Fruit fly (Drosophila melanogaster) whole organism, wandering third instar larva: Measurements from ENCODE around the gene CG42740.
A peak's percentile ranks its signal among the peaks of the same experiment; 100 is the strongest.

Experiments
- Abd-B ChIP-seq: fragments of >200 bp; optimal IDR thresholded peaks from 2 replicates; lab custom pipeline; 2017; ENCODE audit warnings: missing biosample characterization, missing genetic modification characterization
- CG9705 ChIP-seq: fragments of 200-800 bp; sonication (Bioruptor generic); optimal IDR thresholded peaks from 2 replicates; lab custom pipeline; 2018; ENCODE audit warnings: missing biosample characterization, mild to moderate bottlenecking, missing genetic modification characterization
- HLH106 ChIP-seq: fragments of 200-800 bp; optimal IDR thresholded peaks from 3 replicates; lab custom pipeline; 2019; ENCODE audit warnings: missing biosample characterization, mild to moderate bottlenecking, missing genetic modification characterization, moderate library complexity
- Hnf4 ChIP-seq: fragments of 200-800 bp; sonication (Bioruptor generic); optimal IDR thresholded peaks from 2 replicates; lab custom pipeline; 2016; ENCODE audit warnings: missing biosample characterization, mild to moderate bottlenecking, missing genetic modification characterization
- Hr78 ChIP-seq: fragments of >200 bp; optimal IDR thresholded peaks from 2 replicates; lab custom pipeline; 2017; ENCODE audit warnings: missing biosample characterization, missing genetic modification characterization
- Hr83 ChIP-seq: fragments of 200-300 bp; sonication (Bioruptor generic); optimal IDR thresholded peaks from 2 replicates; lab custom pipeline; 2016; ENCODE audit warnings: missing biosample characterization, mild to moderate bottlenecking, missing genetic modification characterization, moderate library complexity; ENCODE audit not compliant: poor library complexity, severe bottlenecking
- Jra ChIP-seq: sonication (Bioruptor generic); optimal IDR thresholded peaks from 2 replicates; lab custom pipeline; 2016; ENCODE audit warnings: missing biosample characterization, missing genetic modification characterization
- N ChIP-seq: fragments of >200 bp; optimal IDR thresholded peaks from 2 replicates; lab custom pipeline; 2018; ENCODE audit warnings: missing biosample characterization, missing external identifiers, missing genetic modification characterization
- OdsH ChIP-seq: fragments of 200-800 bp; sonication (Bioruptor generic); optimal IDR thresholded peaks from 2 replicates; lab custom pipeline; 2016; ENCODE audit warnings: missing biosample characterization, mild to moderate bottlenecking, missing genetic modification characterization
- Rel ChIP-seq, 2 experiments: fragments of 200-800 bp; sonication (Bioruptor generic) in 1 of 2; optimal IDR thresholded peaks; 2 replicates in 1 of 2; 3 replicates in 1 of 2; lab custom pipeline; 2016 to 2019; ENCODE audit warnings: mild to moderate bottlenecking in 2 of 2, missing biosample characterization in 2 of 2, missing genetic modification characterization in 2 of 2, moderate library complexity in 1 of 2
- Sp1 ChIP-seq: fragments of 200-800 bp; sonication (Bioruptor generic); optimal IDR thresholded peaks from 3 replicates; lab custom pipeline; 2019; ENCODE audit warnings: missing biosample characterization, mild to moderate bottlenecking, missing genetic modification characterization, moderate library complexity
- br ChIP-seq: fragments of 200-800 bp; sonication (Bioruptor generic); optimal IDR thresholded peaks from 2 replicates; lab custom pipeline; 2016; ENCODE audit warnings: missing biosample characterization, missing genetic modification characterization
- brk ChIP-seq: fragments of 200-800 bp; sonication (Bioruptor generic); optimal IDR thresholded peaks from 2 replicates; lab custom pipeline; 2016; ENCODE audit warnings: missing biosample characterization, mild to moderate bottlenecking, missing genetic modification characterization
- dl ChIP-seq, 2 experiments: fragments of 175-275, 200-275 bp in 1 of 2; fragments of 200-275 bp in 1 of 2; sonication (Bioruptor generic); optimal IDR thresholded peaks; lab custom pipeline; 2018; ENCODE audit warnings: mild to moderate bottlenecking in 2 of 2, missing biosample characterization in 2 of 2, missing genetic modification characterization in 2 of 2, moderate library complexity in 2 of 2; ENCODE audit not compliant: partially characterized antibody in 2 of 2, insufficient read depth in 1 of 2
- dmrt93B ChIP-seq: fragments of 200-800 bp; sonication (Bioruptor generic); optimal IDR thresholded peaks from 2 replicates; lab custom pipeline; 2018; ENCODE audit warnings: missing biosample characterization, mild to moderate bottlenecking, missing genetic modification characterization
- dsf ChIP-seq: sonication (Bioruptor generic); optimal IDR thresholded peaks from 2 replicates; lab custom pipeline; 2016; ENCODE audit warnings: missing biosample characterization, missing genetic modification characterization, borderline replicate concordance
- ey ChIP-seq: fragments of 200-800 bp; sonication (Bioruptor generic); optimal IDR thresholded peaks from 2 replicates; lab custom pipeline; 2016; ENCODE audit warnings: missing biosample characterization, missing genetic modification characterization
- foxo ChIP-seq, 2 experiments: fragments of 200-800 bp; sonication (Bioruptor generic); optimal IDR thresholded peaks; 2 replicates in 1 of 2; 3 replicates in 1 of 2; lab custom pipeline; 2016 to 2017; ENCODE audit warnings: missing biosample characterization in 2 of 2, missing genetic modification characterization in 2 of 2
- fru ChIP-seq: fragments of 200-800 bp; sonication (Bioruptor generic); optimal IDR thresholded peaks from 3 replicates; lab custom pipeline; 2016; ENCODE audit warnings: missing biosample characterization, mild to moderate bottlenecking, missing genetic modification characterization
- h ChIP-seq: fragments of 200-800 bp; sonication (Bioruptor generic); optimal IDR thresholded peaks from 3 replicates; lab custom pipeline; 2016; ENCODE audit warnings: missing biosample characterization, mild to moderate bottlenecking, missing genetic modification characterization
- jim ChIP-seq: fragments of 175-275, 200-325 bp; sonication (Bioruptor generic); optimal IDR thresholded peaks from 2 replicates; lab custom pipeline; 2016; ENCODE audit warnings: missing biosample characterization, mild to moderate bottlenecking, missing genetic modification characterization
- lola ChIP-seq: fragments of >200 bp; optimal IDR thresholded peaks from 2 replicates; lab custom pipeline; 2017; ENCODE audit warnings: missing biosample characterization, missing genetic modification characterization
- pan ChIP-seq: fragments of >200 bp; optimal IDR thresholded peaks from 2 replicates; lab custom pipeline; 2017
- psq ChIP-seq: fragments of 200-800 bp; sonication (Bioruptor generic); optimal IDR thresholded peaks from 3 replicates; lab custom pipeline; 2017; ENCODE audit warnings: missing biosample characterization, mild to moderate bottlenecking, missing genetic modification characterization, moderate library complexity
- rgr ChIP-seq: fragments of 200-800 bp; sonication (Bioruptor generic); optimal IDR thresholded peaks from 3 replicates; lab custom pipeline; 2016; ENCODE audit warnings: missing biosample characterization, mild to moderate bottlenecking, missing genetic modification characterization
- sage ChIP-seq: fragments of 200-800 bp; sonication (Bioruptor generic); optimal IDR thresholded peaks from 2 replicates; lab custom pipeline; 2016; ENCODE audit warnings: missing biosample characterization, mild to moderate bottlenecking, missing genetic modification characterization
- sv ChIP-seq: fragments of 200-800 bp; sonication (Bioruptor generic); optimal IDR thresholded peaks from 3 replicates; lab custom pipeline; 2016; ENCODE audit warnings: missing biosample characterization, missing genetic modification characterization
- tai ChIP-seq: sonication (Bioruptor generic); optimal IDR thresholded peaks from 2 replicates; lab custom pipeline; 2016; ENCODE audit warnings: missing biosample characterization, missing genetic modification characterization
- usp ChIP-seq: fragments of >200 bp; optimal IDR thresholded peaks from 2 replicates; lab custom pipeline; 2017; ENCODE audit warnings: missing biosample characterization, missing genetic modification characterization
- woc ChIP-seq: sonication (Bioruptor generic); optimal IDR thresholded peaks from 2 replicates; lab custom pipeline; 2016; ENCODE audit warnings: missing biosample characterization, mild to moderate bottlenecking, missing genetic modification characterization

The CG42740 gene

dm6 chr3R:30419216-30419615, 3.6 kb downstream of the CG42740 start:
- TF ChIP-seq pan (lab: Kevin White, UChicago) (no peak), Rel (GFP tag; optimal IDR thresholded peaks at IDR 0.05; lab: Kevin White, UChicago) (no peak), Rel (tag; optimal IDR thresholded peaks at IDR 0.05; lab: Kevin White, UChicago) (peak; percentile 98)

DNA sequence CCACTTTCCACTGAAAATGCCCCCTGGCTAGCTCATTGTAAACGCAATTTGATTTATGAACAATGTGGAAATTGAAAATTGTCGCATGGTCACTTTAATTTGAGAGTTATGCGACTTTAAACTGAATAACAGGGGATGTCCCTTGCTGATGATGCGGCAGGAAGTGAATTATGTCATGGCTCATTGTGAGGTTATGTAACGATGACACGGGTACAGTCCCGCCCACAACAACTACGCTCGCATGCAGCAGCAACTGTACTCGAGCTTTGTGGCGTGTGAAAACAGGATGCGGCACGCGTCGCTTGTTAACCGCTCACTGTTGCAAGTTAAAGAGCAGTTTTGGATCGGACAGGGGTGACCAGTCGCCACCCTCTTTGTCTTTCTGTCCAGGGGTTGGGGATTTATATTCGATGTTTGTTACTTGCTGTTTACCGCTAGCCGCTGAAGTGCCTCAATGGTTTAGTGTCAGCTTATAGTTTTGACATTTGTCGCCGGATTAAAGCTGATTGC, 6.0 kb downstream of the CG42740 start:
- TF ChIP-seq Jra (GFP tag; lab: Kevin White, UChicago) (no peak), Hr83 (GFP tag; lab: Kevin White, UChicago) (no peak), Hr78 (GFP tag; lab: Kevin White, UChicago) (no peak), dsf (GFP tag; lab: Kevin White, UChicago) (no peak), tai (GFP tag; lab: Kevin White, UChicago) (no peak), Sp1 (GFP tag; lab: Kevin White, UChicago) (no peak), h (no peak), jim (GFP tag; lab: Kevin White, UChicago) (no peak), sv (GFP tag; lab: Kevin White, UChicago) (no peak), woc (GFP tag; lab: Kevin White, UChicago) (no peak), sage (GFP tag; lab: Kevin White, UChicago) (no peak), ey (no peak), CG9705 (GFP tag; lab: Kevin White, UChicago) (no peak), dl (GFP tag; optimal IDR thresholded peaks at IDR 0.05; lab: Kevin White, UChicago; ENCODE audit: insufficient read depth in 1 of 2, partially characterized antibody in 2 of 2) (no peak), lola (GFP tag; lab: Kevin White, UChicago) (no peak), usp (GFP tag; lab: Kevin White, UChicago) (no peak), fru (GFP tag; lab: Kevin White, UChicago) (no peak)

DNA sequence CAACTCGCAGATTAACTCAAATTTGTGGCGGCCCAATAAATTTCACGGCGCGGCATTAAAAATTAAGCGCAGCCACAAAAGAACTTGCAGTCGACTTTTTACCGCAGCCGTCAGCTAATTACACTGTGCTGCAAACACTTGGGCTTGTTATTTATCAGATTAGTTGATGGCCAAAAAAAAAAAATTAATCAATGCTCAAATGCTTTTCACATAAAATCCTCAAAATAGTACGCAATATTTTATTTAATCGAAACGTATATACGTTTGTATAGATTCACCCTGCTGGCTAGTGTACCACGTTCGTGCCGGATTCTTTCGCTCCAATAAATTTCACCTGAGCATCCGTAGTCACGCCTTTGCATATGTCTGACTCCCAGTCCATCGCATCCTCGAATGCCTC, 9.0 kb downstream of the CG42740 start:
- peak; percentile 55 for TF ChIP-seq OdsH
- TF ChIP-seq fru (GFP tag; lab: Kevin White, UChicago), result peak; percentile 44
- TF ChIP-seq ey, result peak; percentile 46
- TF ChIP-seq rgr, result peak; percentile 60
- peak; percentile 57 for TF ChIP-seq br
- TF ChIP-seq brk (GFP tag; lab: Kevin White, UChicago), result no peak
- peak in 1 of 2 experiments; percentile 70 for TF ChIP-seq foxo (GFP tag; optimal IDR thresholded peaks at IDR 0.05; lab: Kevin White, UChicago)
- peak; percentile 9 for TF ChIP-seq Hnf4
- TF ChIP-seq sv (GFP tag; lab: Kevin White, UChicago), result no peak
- peak; percentile 56 for TF ChIP-seq h
- TF ChIP-seq Sp1 (GFP tag; lab: Kevin White, UChicago), result peak; percentile 6
- no peak for TF ChIP-seq N (GFP tag; lab: Kevin White, UChicago)
- no peak for TF ChIP-seq usp (GFP tag; lab: Kevin White, UChicago)
- peak; percentile 9 for TF ChIP-seq woc (GFP tag; lab: Kevin White, UChicago)
- TF ChIP-seq dmrt93B, result peak; percentile 0
- TF ChIP-seq HLH106 (tag; lab: Kevin White, UChicago), result peak; percentile 27
- no peak for TF ChIP-seq Abd-B (GFP tag; lab: Kevin White, UChicago)

DNA sequence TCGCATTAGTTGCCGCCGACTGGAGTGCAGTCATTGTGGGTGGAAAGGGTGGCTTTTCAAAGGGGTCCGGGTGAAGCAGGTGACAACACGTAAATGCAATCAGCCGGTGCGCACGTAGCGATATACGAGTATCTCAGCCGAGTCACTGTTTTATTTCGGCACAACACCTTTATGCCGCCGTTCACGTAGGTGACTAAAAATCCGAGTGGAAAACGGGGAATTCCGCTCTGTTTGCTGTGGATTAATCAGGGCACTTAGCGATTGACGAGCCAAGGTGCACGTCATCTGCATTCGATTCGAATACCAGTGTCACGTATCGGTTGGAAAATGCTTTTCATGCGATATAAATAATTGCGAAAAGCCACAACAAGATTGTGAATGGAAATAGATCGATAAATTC, 16.3 kb downstream of the CG42740 start:
- no peak for TF ChIP-seq Rel (GFP tag; optimal IDR thresholded peaks at IDR 0.05; lab: Kevin White, UChicago)
- TF ChIP-seq Rel (tag; optimal IDR thresholded peaks at IDR 0.05; lab: Kevin White, UChicago), result peak; percentile 94
- no peak for TF ChIP-seq psq (GFP tag; lab: Kevin White, UChicago)
- TF ChIP-seq sv (GFP tag; lab: Kevin White, UChicago), result no peak

- no peak for TF ChIP-seq dl (GFP tag; optimal IDR thresholded peaks at IDR 0.05; lab: Kevin White, UChicago; ENCODE audit: insufficient read depth in 1 of 2, partially characterized antibody in 2 of 2)
- TF ChIP-seq HLH106 (tag; lab: Kevin White, UChicago), result peak; percentile 5
- TF ChIP-seq jim (GFP tag; lab: Kevin White, UChicago), result no peak
- no peak for TF ChIP-seq sage (GFP tag; lab: Kevin White, UChicago)
- peak; percentile 6 for TF ChIP-seq fru (GFP tag; lab: Kevin White, UChicago)
- peak in 1 of 2 experiments; percentile 1 for TF ChIP-seq foxo (GFP tag; optimal IDR thresholded peaks at IDR 0.05; lab: Kevin White, UChicago)
- TF ChIP-seq woc (GFP tag; lab: Kevin White, UChicago), result peak; percentile 35
These were observed 28.9 kb downstream of the CG42740 start for dm6 chr3R:30393909-30394308.
